Fruit fly (Drosophila melanogaster) whole organism, prepupa: ENCODE measurements around the gene Ctu2.

Source experiments
- CG31627 ChIP-seq: fragments of 200-800 bp; sonication (Bioruptor generic); optimal IDR thresholded peaks from 3 replicates; lab custom pipeline; 2016; ENCODE audit warnings: missing biosample characterization, missing genetic modification characterization
- CG6808 ChIP-seq: fragments of 200-800 bp; sonication (Bioruptor generic); optimal IDR thresholded peaks from 3 replicates; lab custom pipeline; 2017; ENCODE audit warnings: missing biosample characterization, missing genetic modification characterization, mild to moderate bottlenecking, moderate library complexity, missing genetic modification reagents
- Hr38 ChIP-seq: sonication (Bioruptor generic); optimal IDR thresholded peaks from 2 replicates; lab custom pipeline; 2016; ENCODE audit warnings: missing biosample characterization, missing genetic modification characterization
- eg ChIP-seq: fragments of 200-800 bp; sonication (Bioruptor generic); IDR thresholded peaks from 3 replicates; pipeline ENCODE4 v1.3.6; 2022; ENCODE audit warnings: missing biosample characterization, missing genetic modification characterization

dm6 chr2L:19535234-19535633 lies 42.2 kb upstream of the Ctu2 start, which contains the start of gene CG31697:
- TF ChIP-seq CG6808 (GFP tag; lab: Kevin White, UChicago) (no peak), eg (GFP tag; lab: Robert Waterston, UW) (no peak), Hr38 (GFP tag; lab: Kevin White, UChicago) (no peak), CG31627 (no peak)
